Fruit fly (Drosophila melanogaster): Measurements from ENCODE around the gene CG7382.

The CG7382 gene

dm6 chr2L:5519846-5520384 lies at the start of gene CG7382, which contains the start of gene cl (continued):
- TF ChIP-seq trh (GFP tag; optimal IDR thresholded peaks at IDR 0.05), result no peak
- no peak for TF ChIP-seq Usf (GFP tag; optimal IDR thresholded peaks at IDR 0.05)
- TF ChIP-seq CG32772 (GFP tag; IDR thresholded peaks at IDR 0.05), result no peak
- TF ChIP-seq gem (tag; optimal IDR thresholded peaks at IDR 0.05), result peak; percentile 64
- no peak for TF ChIP-seq CG10321 (GFP tag; IDR thresholded peaks at IDR 0.05)
- no peak for TF ChIP-seq fu2 (GFP tag; optimal IDR thresholded peaks at IDR 0.05)
- no peak for TF ChIP-seq CG11723 (GFP tag; optimal IDR thresholded peaks at IDR 0.05)
- no peak for TF ChIP-seq CG11696 (GFP tag; IDR thresholded peaks at IDR 0.05)
- no peak for TF ChIP-seq ERR (GFP tag; optimal IDR thresholded peaks at IDR 0.05)
- TF ChIP-seq C15 (GFP tag; IDR thresholded peaks at IDR 0.05), result no peak
- TF ChIP-seq CG1647 (GFP tag; optimal IDR thresholded peaks at IDR 0.05), result no peak
- no peak for TF ChIP-seq kay (GFP tag; optimal IDR thresholded peaks at IDR 0.05)
- no peak for TF ChIP-seq MTF-1 (GFP tag; optimal IDR thresholded peaks at IDR 0.05; ENCODE audit: borderline replicate concordance)
- TF ChIP-seq hbn (GFP tag; IDR thresholded peaks at IDR 0.05; ENCODE audit: partially characterized antibody), result no peak
- TF ChIP-seq Lhr (GFP tag; optimal IDR thresholded peaks at IDR 0.05), result no peak
- peak; percentile 36 for TF ChIP-seq CG18599 (GFP tag; optimal IDR thresholded peaks at IDR 0.05)
- peak; percentile 35 for TF ChIP-seq CG15269 (tag; optimal IDR thresholded peaks at IDR 0.05)
- TF ChIP-seq cad (GFP tag; optimal IDR thresholded peaks at IDR 0.05), result no peak
- TF ChIP-seq chn (GFP tag; optimal IDR thresholded peaks at IDR 0.05), result no peak
- peak; percentile 19; the same call in 1 of the 2 replicates for TF ChIP-seq sob (GFP tag; IDR thresholded peaks at IDR 0.05)
- peak; percentile 69 for TF ChIP-seq CG3847 (GFP tag; IDR thresholded peaks at IDR 0.05)
- no peak for TF ChIP-seq CG6854 (GFP tag; optimal IDR thresholded peaks at IDR 0.05)
- TF ChIP-seq ranshi (GFP tag; IDR thresholded peaks at IDR 0.05), result no peak
- TF ChIP-seq CG11504 (tag; optimal IDR thresholded peaks at IDR 0.05), result peak; percentile 69
- TF ChIP-seq ato (GFP tag; IDR thresholded peaks at IDR 0.05; ENCODE audit: partially characterized antibody), result no peak
- no peak for TF ChIP-seq HmgZ (tag; optimal IDR thresholded peaks at IDR 0.05)
- TF ChIP-seq dmrt99B (tag; optimal IDR thresholded peaks at IDR 0.05), result peak; percentile 34
- TF ChIP-seq Adf1 (GFP tag; IDR thresholded peaks at IDR 0.05), result no peak
- peak; percentile 76 for TF ChIP-seq CG9932 (GFP tag; IDR thresholded peaks at IDR 0.05)
- TF ChIP-seq Elba2 (GFP tag; optimal IDR thresholded peaks at IDR 0.05), result no peak
- TF ChIP-seq CG14710 (tag; optimal IDR thresholded peaks at IDR 0.05), result peak; percentile 84
- no peak for TF ChIP-seq unpg (GFP tag; optimal IDR thresholded peaks at IDR 0.05)
- TF ChIP-seq CG12299 (tag; optimal IDR thresholded peaks at IDR 0.05), result peak; percentile 7
- peak; percentile 41 for TF ChIP-seq CG15514 (GFP tag; optimal IDR thresholded peaks at IDR 0.05)
- no peak for TF ChIP-seq bowl (GFP tag; IDR thresholded peaks at IDR 0.05)
- TF ChIP-seq ab (GFP tag; optimal IDR thresholded peaks at IDR 0.05), result no peak
- no peak for TF ChIP-seq Deaf1 (tag; optimal IDR thresholded peaks at IDR 0.05)
- TF ChIP-seq psq (GFP tag; optimal IDR thresholded peaks at IDR 0.05), result no peak
- TF ChIP-seq crol (GFP tag; IDR thresholded peaks at IDR 0.05), result no peak
- no peak for TF ChIP-seq CG15073 (GFP tag; optimal IDR thresholded peaks at IDR 0.05)
- 0 out of 2 replicates have a peak, but pooled peaks have one; percentile 38 for TF ChIP-seq CG4360 (GFP tag; IDR thresholded peaks at IDR 0.05)
- TF ChIP-seq Dfd (GFP tag; optimal IDR thresholded peaks at IDR 0.05), result no peak
- TF ChIP-seq Myb (GFP tag; optimal IDR thresholded peaks at IDR 0.05), result peak; percentile 10
- no peak for TF ChIP-seq CG1832 (GFP tag; optimal IDR thresholded peaks at IDR 0.05)
- TF ChIP-seq Doc2 (GFP tag; IDR thresholded peaks at IDR 0.05), result no peak
- no peak for TF ChIP-seq CG12071 (GFP tag; optimal IDR thresholded peaks at IDR 0.05)
- peak; percentile 4 for TF ChIP-seq Dp (GFP tag; optimal IDR thresholded peaks at IDR 0.05)
- TF ChIP-seq Sry-δ (GFP tag; optimal IDR thresholded peaks at IDR 0.05), result peak; percentile 18
- TF ChIP-seq pros (GFP tag; optimal IDR thresholded peaks at IDR 0.05), result no peak
- no peak for TF ChIP-seq CG5180 (GFP tag; optimal IDR thresholded peaks at IDR 0.05)
- no peak for TF ChIP-seq CG3281 (GFP tag; optimal IDR thresholded peaks at IDR 0.05)

All from whole organism, embryonic.